Fruit fly (Drosophila melanogaster): ENCODE results near the gene Coq3.

Coq3 gene

DNA sequence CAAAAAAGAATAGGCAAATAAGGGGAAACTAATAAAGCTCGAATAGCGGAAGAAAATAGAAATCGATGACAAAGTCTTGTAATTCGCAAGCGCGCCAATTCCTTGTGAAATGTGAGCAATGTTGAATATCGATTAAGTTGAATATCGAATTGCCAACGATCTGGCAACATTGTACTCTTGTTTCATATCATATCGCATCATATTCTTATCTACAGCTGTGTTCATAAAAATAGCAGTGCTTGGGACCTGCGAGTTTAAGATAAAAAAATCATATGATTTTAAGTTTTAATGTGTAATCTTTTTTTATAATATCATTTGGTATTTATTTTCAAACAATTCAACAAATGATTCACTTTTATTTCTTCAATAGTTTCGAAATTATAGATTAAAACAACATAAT is 9.4 kb downstream of the Coq3 start (continued):
- TF ChIP-seq ranshi (GFP tag; IDR thresholded peaks at IDR 0.05) (0 out of 2 replicates have a peak, but pooled peaks have one; percentile 30), HmgZ (tag; optimal IDR thresholded peaks at IDR 0.05) (peak; percentile 50), Side (GFP tag; optimal IDR thresholded peaks at IDR 0.05) (no peak), slbo (GFP tag; IDR thresholded peaks at IDR 0.05) (peak; percentile 75), sens (GFP tag) (peak; percentile 31), cad (GFP tag; optimal IDR thresholded peaks at IDR 0.05) (no peak), CG11456 (GFP tag; IDR thresholded peaks at IDR 0.05) (peak; percentile 52; the same call in 1 of the 3 replicates), tup (GFP tag; optimal IDR thresholded peaks at IDR 0.05) (no peak), vvl (GFP tag; IDR thresholded peaks at IDR 0.05) (peak; percentile 71), dysf (GFP tag; IDR thresholded peaks at IDR 0.05) (peak; percentile 73), Abd-B (GFP tag; optimal IDR thresholded peaks at IDR 0.05) (peak; percentile 13), pzg (GFP tag; optimal IDR thresholded peaks at IDR 0.05) (peak; percentile 71), Ets65A (GFP tag) (no peak), Poxn (GFP tag; IDR thresholded peaks at IDR 0.05) (no peak), CG2875 (GFP tag; optimal IDR thresholded peaks at IDR 0.05) (no peak), D19A (tag; optimal IDR thresholded peaks at IDR 0.05) (peak; percentile 52), Atf6 (GFP tag; IDR thresholded peaks at IDR 0.05) (peak; percentile 52; the same call in 1 of the 2 replicates), ato (GFP tag; IDR thresholded peaks at IDR 0.05; ENCODE audit: partially characterized antibody) (peak; percentile 69), Scr (GFP tag; IDR thresholded peaks at IDR 0.05; ENCODE audit: partially characterized antibody) (peak; percentile 67), Deaf1 (tag; optimal IDR thresholded peaks at IDR 0.05) (no peak), run (tag; optimal IDR thresholded peaks at IDR 0.05) (no peak), fd102C (GFP tag; optimal IDR thresholded peaks at IDR 0.05) (no peak), ase (GFP tag; IDR thresholded peaks at IDR 0.05) (peak; percentile 44; the same call in 1 of the 3 replicates), CG2678 (tag; optimal IDR thresholded peaks at IDR 0.05) (peak; percentile 64), CG13287 (GFP tag; IDR thresholded peaks at IDR 0.05; ENCODE audit: partially characterized antibody) (peak; percentile 86), ci (GFP tag; IDR thresholded peaks at IDR 0.05) (peak; percentile 77; the same call in 2 of the 3 replicates), MBD-R2 (GFP tag; IDR thresholded peaks at IDR 0.05) (peak; percentile 62), Jarid2 (GFP tag; optimal IDR thresholded peaks at IDR 0.05) (no peak), CG30403 (GFP tag; optimal IDR thresholded peaks at IDR 0.05) (peak; percentile 50), CG13296 (GFP tag; optimal IDR thresholded peaks at IDR 0.05) (peak; percentile 59), Awh (GFP tag; IDR thresholded peaks at IDR 0.05) (no peak), ind (GFP tag; optimal IDR thresholded peaks at IDR 0.05) (peak; percentile 33), Asciz (GFP tag; optimal IDR thresholded peaks at IDR 0.05) (peak; percentile 35), CG11398 (GFP tag; optimal IDR thresholded peaks at IDR 0.05) (no peak), corto (GFP tag; optimal IDR thresholded peaks at IDR 0.05) (no peak), CG7839 (tag; optimal IDR thresholded peaks at IDR 0.05) (peak; percentile 75), Hmr (GFP tag; optimal IDR thresholded peaks at IDR 0.05) (no peak), lab (GFP tag; optimal IDR thresholded peaks at IDR 0.05) (no peak), CG11560 (tag; IDR thresholded peaks at IDR 0.05) (peak; percentile 43; the same call in 1 of the 3 replicates), repo (GFP tag; optimal IDR thresholded peaks at IDR 0.05) (no peak), CG5180 (GFP tag; optimal IDR thresholded peaks at IDR 0.05) (no peak), ken (GFP tag; IDR thresholded peaks at IDR 0.05) (no peak), pum (GFP tag; optimal IDR thresholded peaks at IDR 0.05) (peak; percentile 12), CG8281 (tag; optimal IDR thresholded peaks at IDR 0.05) (no peak), ac (GFP tag; optimal IDR thresholded peaks at IDR 0.05) (no peak), CG6272 (GFP tag; IDR thresholded peaks at IDR 0.05) (no peak), Bteb2 (GFP tag; optimal IDR thresholded peaks at IDR 0.05) (peak; percentile 53), da (GFP tag; optimal IDR thresholded peaks at IDR 0.05) (no peak), abd-A (tag; optimal IDR thresholded peaks at IDR 0.05) (no peak), CG14710 (tag; optimal IDR thresholded peaks at IDR 0.05) (peak; percentile 57), Dfd (GFP tag; optimal IDR thresholded peaks at IDR 0.05) (no peak)

Data from whole organism, embryonic.